Worm (Caenorhabditis elegans): ENCODE measurements around the gene cyp-13A8.

The cyp-13A8 gene

DNA sequence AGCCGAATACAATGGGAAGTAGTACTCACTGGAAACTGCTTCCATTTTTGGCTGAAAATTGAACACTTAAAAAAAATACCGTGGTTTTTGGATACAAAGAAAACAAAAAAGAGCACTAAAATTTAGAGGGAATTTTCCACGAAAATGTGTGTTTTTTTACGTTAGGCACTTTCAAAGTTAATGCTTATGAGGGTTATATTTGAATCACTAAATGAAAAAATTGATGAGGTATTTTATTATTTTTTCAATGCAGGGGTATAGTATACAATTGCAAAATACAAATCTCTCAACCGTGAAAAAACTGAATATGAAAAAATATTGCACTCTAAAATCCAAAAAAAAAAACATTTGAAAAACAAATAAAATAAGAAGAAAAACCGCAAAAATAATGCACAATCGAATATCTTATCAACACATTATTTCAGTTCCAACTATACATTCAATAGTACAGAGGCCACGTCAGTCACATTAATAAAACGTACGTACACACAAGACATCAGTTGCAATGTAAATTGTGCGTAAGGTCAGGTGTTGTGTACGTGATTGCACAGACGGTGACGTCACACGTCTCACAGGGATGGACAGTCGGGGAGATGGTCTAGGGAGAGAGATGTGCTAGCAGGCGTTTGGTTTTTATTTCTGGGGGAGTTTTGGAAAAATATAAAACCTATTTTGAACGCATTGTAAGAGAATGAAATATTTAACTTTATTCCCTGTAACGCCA, 37.4 kb downstream of the cyp-13A8 start, which contains the start of gene aqp-10:
Gene aqp-10, minus strand, starts transcription at position 51 of the 724 bp plus-strand sequence.
- TF ChIP-seq F39B2.1 (GFP tag; IDR thresholded peaks at IDR 0.05) (no peak), F52B5.7 (tag; optimal IDR thresholded peaks at IDR 0.05) (no peak), hmg-1.2 (GFP tag; IDR thresholded peaks at IDR 0.05) (0 out of 2 replicates have a peak, but pooled peaks have one; percentile 14), K11D2.4 (GFP tag; IDR thresholded peaks at IDR 0.05) (no peak), nhr-80 (tag; optimal IDR thresholded peaks at IDR 0.05) (peak; percentile 82), Y53F4B.3 (GFP tag; IDR thresholded peaks at IDR 0.05) (no peak), Y56A3A.18 (GFP tag; IDR thresholded peaks at IDR 0.05) (no peak), hlh-12 (tag; optimal IDR thresholded peaks at IDR 0.05) (no peak), atf-7 (tag; optimal IDR thresholded peaks at IDR 0.05) (peak; percentile 54), B0019.2 (GFP tag; conservative IDR thresholded peaks at IDR 0.05) (no peak), nhr-27 (tag; optimal IDR thresholded peaks at IDR 0.05) (no peak), madf-8 (GFP tag; conservative IDR thresholded peaks at IDR 0.05) (no peak), C17E4.6 (GFP tag; IDR thresholded peaks at IDR 0.05) (no peak), snpc-4 (GFP tag; optimal IDR thresholded peaks at IDR 0.05) (no peak), snpc-4 (tag; optimal IDR thresholded peaks at IDR 0.05) (peak in 2 of 4 experiments; percentile 34 to 47), attf-5 (GFP tag; optimal IDR thresholded peaks at IDR 0.05) (peak; percentile 14), hlh-26 (GFP tag; conservative IDR thresholded peaks at IDR 0.05) (no peak), dpff-1 (tag; optimal IDR thresholded peaks at IDR 0.05) (no peak), ceh-58 (GFP tag; IDR thresholded peaks at IDR 0.05) (no peak), egrh-3 (GFP tag; IDR thresholded peaks at IDR 0.05) (no peak), ztf-6 (GFP tag; IDR thresholded peaks at IDR 0.05) (no peak), egl-18 (GFP tag; IDR thresholded peaks at IDR 0.05) (no peak), nhr-90 (tag; optimal IDR thresholded peaks at IDR 0.05) (no peak), snpc-1.1 (tag; optimal IDR thresholded peaks at IDR 0.05; ENCODE audit: insufficient read depth) (no peak), Y53G8AR.9 (GFP tag; conservative IDR thresholded peaks at IDR 0.05) (no peak), ekl-4 (GFP tag; IDR thresholded peaks at IDR 0.05) (no peak), gei-17 (GFP tag; optimal IDR thresholded peaks at IDR 0.05) (no peak), attf-6 (GFP tag; IDR thresholded peaks at IDR 0.05) (no peak), chd-7 (tag; optimal IDR thresholded peaks at IDR 0.05) (no peak), lsy-27 (tag; optimal IDR thresholded peaks at IDR 0.05; ENCODE audit: borderline replicate concordance, insufficient read depth) (no peak), C06A6.2 (GFP tag; conservative IDR thresholded peaks at IDR 0.05) (no peak), K12H6.12 (tag; optimal IDR thresholded peaks at IDR 0.05) (peak; percentile 3), bed-1 (GFP tag; IDR thresholded peaks at IDR 0.05) (no peak), tbp1 (GFP tag; optimal IDR thresholded peaks at IDR 0.05) (peak; percentile 29), pha-4 (tag; optimal IDR thresholded peaks at IDR 0.05) (no peak), madf-10 (tag; optimal IDR thresholded peaks at IDR 0.05) (peak; percentile 6), ZK185.1 (tag; optimal IDR thresholded peaks at IDR 0.05; ENCODE audit: poor library complexity, severe bottlenecking) (peak; percentile 38), ceh-27 (GFP tag; optimal IDR thresholded peaks at IDR 0.05) (peak; percentile 1), F23B12.7 (tag; optimal IDR thresholded peaks at IDR 0.05; ENCODE audit: insufficient read depth) (no peak), madf-3 (GFP tag; IDR thresholded peaks at IDR 0.05) (no peak), nfyb-1 (GFP tag; IDR thresholded peaks at IDR 0.05) (0 out of 2 replicates have a peak, but pooled peaks have one; percentile 41), somi-1 (GFP tag; optimal IDR thresholded peaks at IDR 0.05) (peak; percentile 19), mcd-1 (GFP tag; IDR thresholded peaks at IDR 0.05) (0 out of 2 replicates have a peak, but pooled peaks have one; percentile 26), ceh-40 (GFP tag; IDR thresholded peaks at IDR 0.05) (no peak), dpl-1 (GFP tag; optimal IDR thresholded peaks at IDR 0.05) (no peak), lin-54 (GFP tag; optimal IDR thresholded peaks at IDR 0.05) (peak; percentile 37), F57C9.4 (tag; optimal IDR thresholded peaks at IDR 0.05) (no peak), B0336.3 (GFP tag; IDR thresholded peaks at IDR 0.05) (0 out of 2 replicates have a peak, but pooled peaks have one; percentile 30)

All from whole organism, young adult.